Worm (Caenorhabditis elegans): ENCODE data around the gene mppb-1.

DNA sequence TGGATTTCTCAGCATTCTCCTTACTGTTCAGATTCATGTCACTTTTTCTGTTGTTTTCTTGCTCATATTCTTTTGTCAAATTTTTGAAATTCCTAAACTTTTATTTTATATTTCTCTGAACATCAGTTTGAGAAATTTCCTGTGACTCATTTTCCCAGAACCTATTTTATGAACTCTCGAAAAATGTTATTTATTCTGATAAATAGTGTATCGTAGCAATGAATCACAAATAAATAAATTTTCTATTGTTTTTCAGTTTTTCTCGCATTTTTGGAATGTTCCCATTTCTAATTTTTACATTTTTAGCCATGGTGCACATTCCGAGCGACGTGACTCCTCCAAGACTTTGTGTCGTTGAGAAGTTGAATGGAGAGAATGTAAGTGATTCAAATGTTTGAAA lies 44.3 kb downstream of the mppb-1 start, which contains the start of gene nrfl-1:
- TF ChIP-seq ZK546.5 (tag; optimal IDR thresholded peaks at IDR 0.05) (no peak), ama-1 (optimal IDR thresholded peaks at IDR 0.05) (no peak), Y105C5A.15 (GFP tag; IDR thresholded peaks at IDR 0.05) (no peak), hmg-1.1 (GFP tag; IDR thresholded peaks at IDR 0.05) (no peak), snpc-4 (tag; optimal IDR thresholded peaks at IDR 0.05) (no peak), lim-7 (GFP tag; IDR thresholded peaks at IDR 0.05) (no peak), F44E2.7 (GFP tag; IDR thresholded peaks at IDR 0.05) (no peak), zag-1 (tag; optimal IDR thresholded peaks at IDR 0.05) (no peak), lin-1 (GFP tag; IDR thresholded peaks at IDR 0.05) (no peak), F37D6.2 (tag; optimal IDR thresholded peaks at IDR 0.05) (no peak)
